Worm (Caenorhabditis elegans): ENCODE measurements around the gene slc-46A.
"Not testable (repeated sequence)": the region's sequence is repeated elsewhere in the genome, so short reads cannot be mapped to it uniquely, and the experiment has no call there.

The slc-46A gene

DNA sequence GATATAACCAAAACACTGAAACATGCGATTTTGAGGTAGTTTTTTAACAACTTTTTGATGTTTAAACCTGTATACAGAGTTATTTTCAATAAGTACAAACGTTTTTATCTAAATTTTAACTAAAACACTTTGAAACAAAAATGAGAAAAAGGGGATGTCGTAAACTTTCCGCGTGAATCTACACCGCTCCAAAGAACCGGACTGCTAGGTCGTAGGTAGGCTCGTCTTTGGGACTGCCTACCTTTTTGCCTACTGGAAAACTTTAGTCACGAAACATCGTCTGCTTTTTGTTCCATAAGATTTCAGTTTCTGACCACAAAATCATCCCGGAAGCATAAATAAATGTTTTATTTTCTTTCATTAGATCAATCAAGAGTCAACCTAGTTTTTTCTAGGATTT, 27.8 kb upstream of the slc-46A start:
- TF ChIP-seq med-1 (GFP tag; optimal IDR thresholded peaks at IDR 0.05; ENCODE audit: insufficient read depth) (no peak), ztf-23 (GFP tag; IDR thresholded peaks at IDR 0.05) (no peak), ztf-29 (GFP tag; IDR thresholded peaks at IDR 0.05) (no peak), klf-2 (GFP tag; conservative IDR thresholded peaks at IDR 0.05) (no peak), tab-1 (GFP tag; IDR thresholded peaks at IDR 0.05) (no peak), cog-1 (tag; optimal IDR thresholded peaks at IDR 0.05) (no peak), flt-1 (GFP tag; IDR thresholded peaks at IDR 0.05) (no peak), T22C8.4 (GFP tag; IDR thresholded peaks at IDR 0.05) (no peak), ref-1 (GFP tag; conservative IDR thresholded peaks at IDR 0.05) (no peak)

ce11 chrIV:5294467-5294866, 24.6 kb upstream of the slc-46A start:
- TF ChIP-seq med-1 (GFP tag; optimal IDR thresholded peaks at IDR 0.05; ENCODE audit: insufficient read depth) (no peak), ztf-23 (GFP tag; IDR thresholded peaks at IDR 0.05) (no peak), ref-1 (GFP tag; conservative IDR thresholded peaks at IDR 0.05) (no peak), T22C8.4 (GFP tag; IDR thresholded peaks at IDR 0.05) (no peak), ztf-29 (GFP tag; IDR thresholded peaks at IDR 0.05) (no peak)

DNA sequence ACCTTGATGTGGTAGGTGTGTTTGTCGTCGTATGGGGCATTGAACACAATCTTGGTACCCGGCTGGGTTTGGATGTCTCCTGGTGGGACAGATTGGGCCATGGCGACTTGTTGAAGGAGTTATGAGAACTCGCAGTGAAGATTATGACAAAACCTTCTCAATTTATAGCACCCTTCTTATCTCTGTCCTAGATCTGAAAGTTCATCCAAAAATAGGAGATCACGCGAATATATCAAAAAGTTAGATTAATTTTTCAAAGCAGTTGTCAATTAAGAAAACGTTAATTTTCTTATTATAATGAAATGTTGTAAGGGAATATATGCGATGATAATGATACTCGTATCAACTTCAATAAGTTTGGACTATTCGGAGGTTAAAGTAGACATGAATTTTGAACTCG, 23.8 kb upstream of the slc-46A start, which contains the start of gene msp-51:
Gene msp-51, minus strand, starts transcription at position 101 of the 400 bp plus-strand sequence.
- not testable (repeated sequence) for TF ChIP-seq ref-1 (GFP tag; conservative IDR thresholded peaks at IDR 0.05); cog-1 (tag; optimal IDR thresholded peaks at IDR 0.05); ztf-23 (GFP tag; IDR thresholded peaks at IDR 0.05)

DNA sequence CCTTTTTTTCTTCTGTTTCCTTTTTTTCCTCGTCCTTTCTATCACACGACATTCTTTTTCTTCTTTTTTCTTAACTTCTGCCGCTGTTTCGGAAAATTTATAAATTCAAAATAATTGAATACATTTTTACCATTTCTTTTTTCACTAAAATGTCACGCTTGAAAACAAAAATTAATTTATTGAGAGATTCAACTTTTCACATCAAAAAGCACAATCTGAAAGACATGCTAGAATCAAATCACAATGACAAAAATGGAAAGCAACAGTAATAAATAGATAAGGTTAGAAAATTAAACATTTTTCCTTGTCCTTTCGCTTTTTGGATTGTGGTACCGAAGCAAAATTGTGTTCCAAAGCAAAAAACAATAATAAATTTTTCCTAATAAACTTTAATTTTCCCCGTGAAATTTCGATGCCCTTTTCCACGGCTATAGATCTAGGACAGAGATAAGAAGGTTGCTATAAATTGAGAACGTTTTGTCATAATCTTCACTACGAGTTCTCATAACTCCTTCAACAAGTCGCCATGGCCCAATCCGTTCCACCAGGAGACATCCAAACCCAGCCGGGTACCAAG, 21.5 kb upstream of the slc-46A start, which contains the start of the genes ZK354.6 and msp-113:
Gene ZK354.6, minus strand, starts transcription at position 101 of the 577 bp plus-strand sequence.
Gene msp-113, plus strand, starts transcription at position 527 of the 577 bp plus-strand sequence.
- no peak for TF ChIP-seq klf-2 (GFP tag; conservative IDR thresholded peaks at IDR 0.05)
- no peak for TF ChIP-seq med-1 (GFP tag; optimal IDR thresholded peaks at IDR 0.05; ENCODE audit: insufficient read depth)

- TF ChIP-seq ztf-29 (GFP tag; IDR thresholded peaks at IDR 0.05) (no peak), cog-1 (tag; optimal IDR thresholded peaks at IDR 0.05) (no peak)
Measured at ce11 chrIV:5303030-5303429, 16.0 kb upstream of the slc-46A start, which contains the start of gene ZK354.7. Gene ZK354.7, minus strand, starts transcription at chrIV:5303130.

DNA sequence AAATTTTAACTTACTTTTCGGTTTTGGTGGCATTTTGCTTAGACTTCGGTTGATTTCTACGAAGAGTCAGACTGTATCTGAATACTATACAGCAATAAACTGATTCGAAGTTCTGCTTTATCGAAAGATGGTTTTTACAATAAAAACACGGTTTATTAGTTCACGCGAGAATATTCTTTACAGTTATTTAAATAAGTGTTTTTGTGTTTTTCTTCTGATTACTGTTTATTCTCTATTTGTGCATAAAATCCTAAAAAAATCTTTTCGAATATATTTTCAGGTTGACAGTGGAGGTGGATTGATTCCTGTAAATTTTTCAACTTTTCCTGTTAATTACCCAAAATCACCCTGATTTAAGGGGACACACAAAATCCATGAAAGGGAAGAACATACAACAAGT, 13.0 kb upstream of the slc-46A start, which contains the start of gene ZK354.8:
Gene ZK354.8, minus strand, starts transcription at position 101 of the 400 bp plus-strand sequence.
- TF ChIP-seq med-1 (GFP tag; optimal IDR thresholded peaks at IDR 0.05; ENCODE audit: insufficient read depth) (no peak), cog-1 (tag; optimal IDR thresholded peaks at IDR 0.05) (no peak), ztf-29 (GFP tag; IDR thresholded peaks at IDR 0.05) (no peak), ztf-23 (GFP tag; IDR thresholded peaks at IDR 0.05) (no peak), tab-1 (GFP tag; IDR thresholded peaks at IDR 0.05) (no peak), ref-1 (GFP tag; conservative IDR thresholded peaks at IDR 0.05) (no peak), T22C8.4 (GFP tag; IDR thresholded peaks at IDR 0.05) (no peak), flt-1 (GFP tag; IDR thresholded peaks at IDR 0.05) (no peak), klf-2 (GFP tag; conservative IDR thresholded peaks at IDR 0.05) (no peak)

- TF ChIP-seq T22C8.4 (GFP tag; IDR thresholded peaks at IDR 0.05); ref-1 (GFP tag; conservative IDR thresholded peaks at IDR 0.05); med-1 (GFP tag; optimal IDR thresholded peaks at IDR 0.05; ENCODE audit: insufficient read depth): not testable (repeated sequence)
Measured at ce11 chrIV:5308046-5308643, 10.9 kb upstream of the slc-46A start, which contains the start of the genes ZK354.9 and msp-58. Gene ZK354.9, minus strand, starts transcription at chrIV:5308146. Gene msp-58, plus strand, starts transcription at chrIV:5308593.

- TF ChIP-seq flt-1 (GFP tag; IDR thresholded peaks at IDR 0.05), result no peak
- no peak for TF ChIP-seq ztf-23 (GFP tag; IDR thresholded peaks at IDR 0.05)
- no peak for TF ChIP-seq cog-1 (tag; optimal IDR thresholded peaks at IDR 0.05)
- TF ChIP-seq med-1 (GFP tag; optimal IDR thresholded peaks at IDR 0.05; ENCODE audit: insufficient read depth), result no peak
- no peak for TF ChIP-seq ztf-29 (GFP tag; IDR thresholded peaks at IDR 0.05)
- no peak for TF ChIP-seq tab-1 (GFP tag; IDR thresholded peaks at IDR 0.05)
- TF ChIP-seq T22C8.4 (GFP tag; IDR thresholded peaks at IDR 0.05), result no peak
- TF ChIP-seq ref-1 (GFP tag; conservative IDR thresholded peaks at IDR 0.05), result no peak
Measured at ce11 chrIV:5309742-5310141, 9.3 kb upstream of the slc-46A start, which contains the start of gene ZK354.3. Gene ZK354.3, plus strand, starts transcription at chrIV:5310042.

ce11 chrIV:5313011-5313410, 6.0 kb upstream of the slc-46A start, which contains the start of the genes msp-59 and ZK354.2:
Gene msp-59, minus strand, starts transcription at chrIV:5313111.
Gene ZK354.2, plus strand, starts transcription at chrIV:5313405.
- not testable (repeated sequence) for TF ChIP-seq flt-1 (GFP tag; IDR thresholded peaks at IDR 0.05); tab-1 (GFP tag; IDR thresholded peaks at IDR 0.05); klf-2 (GFP tag; conservative IDR thresholded peaks at IDR 0.05)

ce11 chrIV:5316223-5316622, 2.8 kb upstream of the slc-46A start, which contains the start of gene msp-65:
Gene msp-65, plus strand, starts transcription at chrIV:5316523.
- TF ChIP-seq ztf-29 (GFP tag; IDR thresholded peaks at IDR 0.05); ref-1 (GFP tag; conservative IDR thresholded peaks at IDR 0.05); med-1 (GFP tag; optimal IDR thresholded peaks at IDR 0.05; ENCODE audit: insufficient read depth): not testable (repeated sequence)

Data from whole organism, midembryonic.